Worm (Caenorhabditis elegans): ENCODE measurements around the gene kel-10.

- TF ChIP-seq daf-12 (tag; optimal IDR thresholded peaks at IDR 0.05), result no peak
- no peak for TF ChIP-seq nhr-237 (tag; optimal IDR thresholded peaks at IDR 0.05)
- TF ChIP-seq egl-27 (tag; optimal IDR thresholded peaks at IDR 0.05), result no peak
- no peak for TF ChIP-seq pha-4 (tag; optimal IDR thresholded peaks at IDR 0.05)
- no peak for TF ChIP-seq mdl-1 (tag; optimal IDR thresholded peaks at IDR 0.05)
- TF ChIP-seq unc-39 (tag; optimal IDR thresholded peaks at IDR 0.05), result no peak
- TF ChIP-seq nhr-11 (tag; optimal IDR thresholded peaks at IDR 0.05), result no peak
- no peak for TF ChIP-seq nfya-1 (tag; optimal IDR thresholded peaks at IDR 0.05; ENCODE audit: insufficient read depth)
- no peak for TF ChIP-seq zag-1 (tag; optimal IDR thresholded peaks at IDR 0.05)
- TF ChIP-seq nhr-28 (tag; optimal IDR thresholded peaks at IDR 0.05), result no peak
- TF ChIP-seq fkh-2 (tag; optimal IDR thresholded peaks at IDR 0.05), result no peak
- TF ChIP-seq ztf-4 (tag; optimal IDR thresholded peaks at IDR 0.05), result no peak
- TF ChIP-seq nhr-76 (tag; optimal IDR thresholded peaks at IDR 0.05), result no peak
Measured at ce11 chrIII:10059002-10059401, 42.2 kb downstream of the kel-10 start, which contains the start of gene T16G12.8.

Measured in whole organism, L3 larva.